Fruit fly (Drosophila melanogaster) whole organism, embryonic: ENCODE data around the gene dpr3.

ENCODE experiments used
- BEAF-32 ChIP-seq: fragments of 200-800 bp; sonication (Bioruptor generic); optimal IDR thresholded peaks from 3 replicates; lab custom pipeline; 2017; ENCODE audit warnings: missing biosample characterization, missing genetic modification characterization, mild to moderate bottlenecking, moderate library complexity, missing genetic modification reagents
- Bdp1 ChIP-seq: fragments of 200-800 bp; sonication (Bioruptor generic); optimal IDR thresholded peaks from 3 replicates; lab custom pipeline; 2016; ENCODE audit warnings: missing biosample characterization, missing genetic modification characterization
- CG14667 ChIP-seq: fragments of 200-800 bp; sonication (Bioruptor generic); IDR thresholded peaks from 2 replicates; pipeline ENCODE4 v1.3.6; 2022; ENCODE audit warnings: missing biosample characterization, missing genetic modification characterization
- CG14860 ChIP-seq: fragments of 200-800 bp; sonication (Bioruptor generic); IDR thresholded peaks from 3 replicates; pipeline ENCODE4 v1.3.6; 2022; ENCODE audit warnings: missing biosample characterization, missing genetic modification characterization; ENCODE audit not compliant: partially characterized antibody
- CG15073 ChIP-seq: fragments of 200-800 bp; sonication (Bioruptor generic); optimal IDR thresholded peaks from 2 replicates; lab custom pipeline; 2016; ENCODE audit warnings: missing biosample characterization, missing genetic modification characterization
- CG16813 ChIP-seq: fragments of 200-800 bp; sonication (Bioruptor generic); IDR thresholded peaks from 3 replicates; pipeline ENCODE4 v1.3.6; 2022; ENCODE audit warnings: missing biosample characterization, missing genetic modification characterization; ENCODE audit not compliant: partially characterized antibody
- CG16863 ChIP-seq: fragments of 200-800 bp; sonication (Bioruptor generic); optimal IDR thresholded peaks from 3 replicates; lab custom pipeline; 2016; ENCODE audit warnings: missing biosample characterization, missing genetic modification characterization
- CG17612 ChIP-seq: fragments of 200-800 bp; sonication (Bioruptor generic); IDR thresholded peaks from 2 replicates; pipeline ENCODE4 v1.3.6; 2022; ENCODE audit warnings: missing biosample characterization, missing genetic modification characterization
- CG18476 ChIP-seq: fragments of 200-800 bp; sonication (Bioruptor generic); optimal IDR thresholded peaks from 2 replicates; lab custom pipeline; 2016; ENCODE audit warnings: missing biosample characterization, mild to moderate bottlenecking, missing genetic modification characterization
- CG3838 ChIP-seq: fragments of 200-800 bp; sonication (Bioruptor generic); optimal IDR thresholded peaks from 3 replicates; lab custom pipeline; 2016; ENCODE audit warnings: missing biosample characterization, missing genetic modification characterization
- CG6791 ChIP-seq: fragments of 200-800 bp; sonication (Bioruptor generic); IDR thresholded peaks from 3 replicates; pipeline ENCODE4 v1.3.6; 2022; ENCODE audit warnings: missing biosample characterization, missing genetic modification characterization; ENCODE audit not compliant: partially characterized antibody
- CG7963 ChIP-seq: fragments of 200-800 bp; sonication (Bioruptor generic); IDR thresholded peaks from 3 replicates; pipeline ENCODE4 v1.3.6; 2022; ENCODE audit warnings: missing biosample characterization, missing genetic modification characterization; ENCODE audit not compliant: partially characterized antibody
- CG8359 ChIP-seq: fragments of 200-800 bp; sonication (Bioruptor generic); optimal IDR thresholded peaks from 2 replicates; lab custom pipeline; 2017; ENCODE audit warnings: missing biosample characterization, mild to moderate bottlenecking, missing genetic modification characterization, borderline replicate concordance
- CkIIα-i1 ChIP-seq: fragments of 200-800 bp; sonication (Bioruptor generic); IDR thresholded peaks from 2 replicates; pipeline ENCODE4 v1.3.6; 2022; ENCODE audit warnings: missing biosample characterization, missing genetic modification characterization
- Ets65A ChIP-seq: fragments of 200-800 bp; sonication (Bioruptor generic); peaks from one replicate; lab custom pipeline; 2016; ENCODE audit warnings: missing biosample characterization, missing genetic modification characterization
- Fer1 ChIP-seq: fragments of 200-800 bp; sonication (Bioruptor generic); optimal IDR thresholded peaks from 2 replicates; lab custom pipeline; 2017; ENCODE audit warnings: missing biosample characterization, mild to moderate bottlenecking, missing genetic modification characterization
- Hmx ChIP-seq: fragments of 200-800 bp; sonication (Bioruptor generic); optimal IDR thresholded peaks from 2 replicates; lab custom pipeline; 2016; ENCODE audit warnings: missing biosample characterization, missing genetic modification characterization
- Hr39 ChIP-seq: fragments of >200 bp; optimal IDR thresholded peaks from 2 replicates; lab custom pipeline; 2017
- Mad ChIP-seq: fragments of 200-800 bp; sonication (Bioruptor generic); optimal IDR thresholded peaks from 2 replicates; lab custom pipeline; 2016; ENCODE audit warnings: missing biosample characterization, missing genetic modification characterization
- Med ChIP-seq: fragments of 200-800 bp; sonication (Bioruptor generic); peaks from one replicate; lab custom pipeline; 2016; ENCODE audit warnings: missing biosample characterization, missing genetic modification characterization, mild to moderate bottlenecking, inconsistent platforms, moderate library complexity
- Myb ChIP-seq: fragments of 200-800 bp; sonication (Bioruptor generic); optimal IDR thresholded peaks from 2 replicates; lab custom pipeline; 2016; ENCODE audit warnings: missing biosample characterization, missing genetic modification characterization
- Opbp ChIP-seq: fragments of 200-800 bp; sonication (Bioruptor generic); IDR thresholded peaks from 3 replicates; pipeline ENCODE4 v1.3.6; 2022; ENCODE audit warnings: missing biosample characterization, missing genetic modification characterization; ENCODE audit not compliant: partially characterized antibody
- Rfx ChIP-seq: fragments of 200-800 bp; sonication (Bioruptor generic); IDR thresholded peaks from 2 replicates; pipeline ENCODE4 v1.3.6; 2022; ENCODE audit warnings: missing biosample characterization, missing genetic modification characterization
- ab ChIP-seq: fragments of 200-800 bp; sonication (Bioruptor generic); optimal IDR thresholded peaks from 2 replicates; lab custom pipeline; 2016; ENCODE audit warnings: missing biosample characterization, missing genetic modification characterization
- ato ChIP-seq: fragments of 200-800 bp; sonication (Bioruptor generic); IDR thresholded peaks from 2 replicates; pipeline ENCODE4 v1.3.6; 2022; ENCODE audit warnings: missing biosample characterization, missing genetic modification characterization; ENCODE audit not compliant: partially characterized antibody
- bbx ChIP-seq: fragments of 200-800 bp; sonication (Bioruptor generic); IDR thresholded peaks from 2 replicates; pipeline ENCODE4 v1.3.6; 2022; ENCODE audit warnings: missing biosample characterization, missing genetic modification characterization; ENCODE audit not compliant: partially characterized antibody
- bsh ChIP-seq, 2 experiments: fragments of 200-800 bp; sonication (Bioruptor generic); optimal IDR thresholded peaks; 2 replicates each; lab custom pipeline; 2017 to 2018; ENCODE audit warnings: mild to moderate bottlenecking in 2 of 2, missing biosample characterization in 2 of 2, missing genetic modification characterization in 2 of 2, moderate library complexity in 1 of 2
- cg ChIP-seq: fragments of 200-800 bp; sonication (Bioruptor generic); optimal IDR thresholded peaks from 3 replicates; lab custom pipeline; 2019; ENCODE audit warnings: missing biosample characterization, mild to moderate bottlenecking, missing genetic modification characterization, moderate library complexity
- chm ChIP-seq: fragments of 200-800 bp; sonication (Bioruptor generic); IDR thresholded peaks from 2 replicates; pipeline ENCODE4 v1.3.6; 2022; ENCODE audit warnings: missing biosample characterization, missing genetic modification characterization
- dmrt99B ChIP-seq: fragments of 200-800 bp; sonication (Bioruptor generic); optimal IDR thresholded peaks from 2 replicates; lab custom pipeline; 2018; ENCODE audit warnings: missing biosample characterization, mild to moderate bottlenecking, missing genetic modification characterization, moderate library complexity
- ems ChIP-seq: fragments of 200-800 bp; sonication (Bioruptor generic); optimal IDR thresholded peaks from 3 replicates; lab custom pipeline; 2016; ENCODE audit warnings: missing biosample characterization, missing genetic modification characterization
- exex ChIP-seq: fragments of 200-800 bp; sonication (Bioruptor generic); optimal IDR thresholded peaks from 4 replicates; lab custom pipeline; 2018; ENCODE audit warnings: missing biosample characterization, mild to moderate bottlenecking, missing genetic modification characterization, moderate library complexity
- ham ChIP-seq: fragments of 200-800 bp; sonication (Bioruptor generic); IDR thresholded peaks from 2 replicates; pipeline ENCODE4 v1.3.6; 2022; ENCODE audit warnings: missing biosample characterization, missing genetic modification characterization
- hbn ChIP-seq: fragments of 200-800 bp; sonication (Bioruptor generic); IDR thresholded peaks from 2 replicates; pipeline ENCODE4 v1.3.6; 2022; ENCODE audit warnings: missing biosample characterization, missing genetic modification characterization; ENCODE audit not compliant: partially characterized antibody
- inv ChIP-seq: fragments of 200-800 bp; sonication (Bioruptor generic); IDR thresholded peaks from 2 replicates; pipeline ENCODE4 v1.3.6; 2022; ENCODE audit warnings: missing biosample characterization, missing genetic modification characterization; ENCODE audit not compliant: partially characterized antibody
- knrl ChIP-seq: fragments of 200-800 bp; sonication (Bioruptor generic); IDR thresholded peaks from 3 replicates; pipeline ENCODE4 v1.3.6; 2022; ENCODE audit warnings: missing biosample characterization, missing genetic modification characterization; ENCODE audit not compliant: partially characterized antibody
- mam ChIP-seq: fragments of 200-800 bp; sonication (Bioruptor generic); optimal IDR thresholded peaks from 3 replicates; lab custom pipeline; 2016; ENCODE audit warnings: missing biosample characterization, missing genetic modification characterization
- nerfin-2 ChIP-seq: fragments of 200-800 bp; sonication (Bioruptor generic); IDR thresholded peaks from 2 replicates; pipeline ENCODE4 v1.3.6; 2022; ENCODE audit warnings: missing biosample characterization, missing genetic modification characterization; ENCODE audit not compliant: partially characterized antibody
- otp ChIP-seq: fragments of 200-800 bp; sonication (Bioruptor generic); IDR thresholded peaks from 3 replicates; pipeline ENCODE4, ENCODE4 v1.3.6; 2022; ENCODE audit warnings: missing biosample characterization, missing genetic modification characterization
- salm ChIP-seq: fragments of 200-800 bp; sonication (Bioruptor generic); optimal IDR thresholded peaks from 2 replicates; lab custom pipeline; 2018; ENCODE audit warnings: missing biosample characterization, mild to moderate bottlenecking, missing genetic modification characterization
- sna ChIP-seq: fragments of 200-800 bp; sonication (Bioruptor generic); IDR thresholded peaks from 2 replicates; pipeline ENCODE4 v1.3.6; 2022; ENCODE audit warnings: missing biosample characterization, missing genetic modification characterization; ENCODE audit not compliant: partially characterized antibody
- so ChIP-seq: fragments of 200-800 bp; sonication (Bioruptor generic); IDR thresholded peaks from 3 replicates; pipeline ENCODE4 v1.3.6; 2022; ENCODE audit warnings: missing biosample characterization, missing genetic modification characterization
- tap ChIP-seq: fragments of 200-800 bp; optimal IDR thresholded peaks from 3 replicates; lab custom pipeline; 2019; ENCODE audit warnings: missing biosample characterization, mild to moderate bottlenecking, missing genetic modification characterization, moderate library complexity
- tin ChIP-seq: fragments of 200-800 bp; sonication (Bioruptor generic); optimal IDR thresholded peaks from 3 replicates; lab custom pipeline; 2016; ENCODE audit warnings: missing biosample characterization, missing genetic modification characterization
- toy ChIP-seq: fragments of 200-800 bp; sonication (Bioruptor generic); IDR thresholded peaks from 2 replicates; pipeline ENCODE4 v1.3.6; 2022; ENCODE audit warnings: missing biosample characterization, missing genetic modification characterization
- vfl ChIP-seq: fragments of 200-800 bp; sonication (Bioruptor generic); optimal IDR thresholded peaks from 2 replicates; lab custom pipeline; 2016; ENCODE audit warnings: missing biosample characterization, missing genetic modification characterization
- vnd ChIP-seq: fragments of 200-800 bp; sonication (Bioruptor generic); IDR thresholded peaks from 3 replicates; pipeline ENCODE4 v1.3.6; 2022; ENCODE audit warnings: missing biosample characterization, missing genetic modification characterization; ENCODE audit not compliant: partially characterized antibody
- yki ChIP-seq: fragments of >200 bp; optimal IDR thresholded peaks from 3 replicates; lab custom pipeline; 2018
- zen2 ChIP-seq: fragments of 200-800 bp; sonication (Bioruptor generic); IDR thresholded peaks from 3 replicates; pipeline ENCODE4 v1.3.6; 2022; ENCODE audit warnings: missing biosample characterization, missing genetic modification characterization; ENCODE audit not compliant: partially characterized antibody
- zfh1 ChIP-seq: fragments of 200-800 bp; sonication (Bioruptor generic); IDR thresholded peaks from 3 replicates; pipeline ENCODE4 v1.3.6; 2022; ENCODE audit warnings: missing biosample characterization, missing genetic modification characterization

Gene dpr3

dm6 chr2L:2031522-2031921 is 78.2 kb downstream of the dpr3 start (continued):
- TF ChIP-seq CG7963 (GFP tag; lab: Robert Waterston, UW) = peak; percentile 64; the same call in 2 of the 3 replicates
- TF ChIP-seq tin (GFP tag; lab: Kevin White, UChicago) = no peak
- no peak for TF ChIP-seq CG3838 (GFP tag; lab: Kevin White, UChicago)
- TF ChIP-seq Bdp1 (GFP tag; lab: Kevin White, UChicago) = peak; percentile 97
- no peak for TF ChIP-seq so
- TF ChIP-seq yki (lab: Kevin White, UChicago) = no peak
- 0 out of 3 replicates have a peak, but pooled peaks have one; percentile 27 for TF ChIP-seq zen2 (GFP tag; lab: Robert Waterston, UW)
- TF ChIP-seq tap = no peak
- TF ChIP-seq Hr39 (lab: Kevin White, UChicago) = no peak
- peak; percentile 49; the same call in 2 of the 3 replicates for TF ChIP-seq vnd (GFP tag; lab: Robert Waterston, UW)
- TF ChIP-seq knrl (GFP tag; lab: Robert Waterston, UW) = peak; percentile 54; the same call in 1 of the 3 replicates
- TF ChIP-seq dmrt99B (tag; lab: Kevin White, UChicago) = no peak
- no peak for TF ChIP-seq Fer1 (GFP tag; lab: Kevin White, UChicago)
- TF ChIP-seq Mad (GFP tag; lab: Kevin White, UChicago) = no peak
- TF ChIP-seq CG8359 (GFP tag; lab: Kevin White, UChicago) = no peak
- TF ChIP-seq chm (GFP tag; lab: Robert Waterston, UW) = no peak
- TF ChIP-seq salm = no peak
- no peak for TF ChIP-seq Rfx (GFP tag; lab: Robert Waterston, UW)
- TF ChIP-seq bbx (GFP tag; lab: Robert Waterston, UW) = peak; percentile 71; the same call in 1 of the 2 replicates
- no peak for TF ChIP-seq ham (GFP tag; lab: Robert Waterston, UW)
- no peak for TF ChIP-seq CG15073 (GFP tag; lab: Kevin White, UChicago)
- no peak for TF ChIP-seq CG16863 (GFP tag; lab: Kevin White, UChicago)
- peak; percentile 86 for TF ChIP-seq CG6791
- TF ChIP-seq CG14860 (GFP tag; lab: Robert Waterston, UW) = peak; percentile 77
- peak; percentile 26 for TF ChIP-seq cg (GFP tag; lab: Kevin White, UChicago)
- TF ChIP-seq BEAF-32 (GFP tag; lab: Kevin White, UChicago) = no peak
- no peak for TF ChIP-seq zfh1 (GFP tag; lab: Robert Waterston, UW)
- no peak for TF ChIP-seq exex (tag; lab: Kevin White, UChicago)
- peak; percentile 77 for TF ChIP-seq ato
- peak; percentile 83 for TF ChIP-seq Opbp (GFP tag; lab: Robert Waterston, UW)
- peak; percentile 36; the same call in 1 of the 2 replicates for TF ChIP-seq inv (GFP tag; lab: Robert Waterston, UW)
- TF ChIP-seq otp = no peak
- TF ChIP-seq CkIIα-i1 (GFP tag; lab: Robert Waterston, UW) = no peak
- TF ChIP-seq CG16813 (GFP tag; lab: Robert Waterston, UW) = peak; percentile 77
- no peak for TF ChIP-seq bsh (GFP tag; optimal IDR thresholded peaks at IDR 0.05; lab: Kevin White, UChicago)
- no peak for TF ChIP-seq ems (GFP tag; lab: Kevin White, UChicago)
- TF ChIP-seq CG17612 (GFP tag; lab: Robert Waterston, UW) = no peak
- TF ChIP-seq sna (GFP tag; lab: Robert Waterston, UW) = peak; percentile 54; the same call in 1 of the 2 replicates
- TF ChIP-seq Hmx (GFP tag; lab: Kevin White, UChicago) = no peak
- TF ChIP-seq vfl (GFP tag; lab: Kevin White, UChicago) = no peak
- TF ChIP-seq mam (GFP tag; lab: Kevin White, UChicago) = no peak
- TF ChIP-seq Med (GFP tag; lab: Kevin White, UChicago) = peak; percentile 33
- TF ChIP-seq Myb (GFP tag; lab: Kevin White, UChicago) = no peak
- peak; percentile 79 for TF ChIP-seq nerfin-2 (GFP tag; lab: Robert Waterston, UW)
- TF ChIP-seq Ets65A = no peak
- no peak for TF ChIP-seq CG14667 (GFP tag; lab: Robert Waterston, UW)
- no peak for TF ChIP-seq ab
- TF ChIP-seq hbn (GFP tag; lab: Robert Waterston, UW) = peak; percentile 51; the same call in 1 of the 2 replicates
- no peak for TF ChIP-seq toy (GFP tag; lab: Robert Waterston, UW)
- no peak for TF ChIP-seq CG18476 (GFP tag; lab: Kevin White, UChicago)
